2 worm cellular contexts compared by ENCODE assay signal in genomic region chrV:8130149-8130661, ce11.
TF ChIP-seq lines count a peak whose summit lies in the region.

Gene snap-1, plus strand, starts transcription at chrV:8130611.

TF ChIP-seq in whole organism, L1 larva, 84 proteins besides CTCF, POLR2A, EP300 and RAD21 (continued from another document):
- no peak for TF ChIP-seq nhr-12 (tag; optimal IDR thresholded peaks at IDR 0.05; lab: Kevin White, UChicago)
- no peak for TF ChIP-seq nhr-84 (tag; optimal IDR thresholded peaks at IDR 0.05; lab: Kevin White, UChicago)
- TF ChIP-seq pag-3 (tag; optimal IDR thresholded peaks at IDR 0.05; lab: Kevin White, UChicago; ENCODE audit: borderline replicate concordance, insufficient read depth): no peak
- peak; percentile 5 for TF ChIP-seq swsn-7 (tag; optimal IDR thresholded peaks at IDR 0.05; lab: Kevin White, UChicago)
- peak; percentile 81 for TF ChIP-seq skn-1 (tag; optimal IDR thresholded peaks at IDR 0.05; lab: Kevin White, UChicago)
- TF ChIP-seq xbp-1 (tag; optimal IDR thresholded peaks at IDR 0.05; lab: Kevin White, UChicago): peak; percentile 74
- no peak for TF ChIP-seq dsc-1 (tag; optimal IDR thresholded peaks at IDR 0.05; lab: Kevin White, UChicago)
- TF ChIP-seq egl-27 (tag; optimal IDR thresholded peaks at IDR 0.05; lab: Kevin White, UChicago): no peak
- no peak for TF ChIP-seq C34B4.2 (tag; optimal IDR thresholded peaks at IDR 0.05; lab: Kevin White, UChicago)
- no peak for TF ChIP-seq sup-37 (GFP tag; optimal IDR thresholded peaks at IDR 0.05; lab: Kevin White, UChicago)
- no peak for TF ChIP-seq F16B12.6 (tag; optimal IDR thresholded peaks at IDR 0.05; lab: Kevin White, UChicago)
- TF ChIP-seq efl-3 (GFP tag; optimal IDR thresholded peaks at IDR 0.05; lab: Kevin White, UChicago): no peak
- TF ChIP-seq lin-15B (tag; optimal IDR thresholded peaks at IDR 0.05; lab: Kevin White, UChicago): peak; percentile 52
- peak; percentile 14 for TF ChIP-seq nhr-20 (tag; optimal IDR thresholded peaks at IDR 0.05; lab: Kevin White, UChicago)
- peak in 1 of 2 experiments; percentile 17 for TF ChIP-seq mdl-1 (tag; optimal IDR thresholded peaks at IDR 0.05; lab: Kevin White, UChicago)
- no peak for TF ChIP-seq C16A3.4 (tag; optimal IDR thresholded peaks at IDR 0.05; lab: Kevin White, UChicago)
- peak; percentile 56 for TF ChIP-seq snu-23 (GFP tag; optimal IDR thresholded peaks at IDR 0.05; lab: Kevin White, UChicago)
- TF ChIP-seq dpl-1 (GFP tag; optimal IDR thresholded peaks at IDR 0.05; lab: Kevin White, UChicago): peak; percentile 14 to 52 (median 33)
- TF ChIP-seq snpc-4 (tag; optimal IDR thresholded peaks at IDR 0.05; lab: Kevin White, UChicago): peak; percentile 27
- no peak for TF ChIP-seq aly-2 (tag; optimal IDR thresholded peaks at IDR 0.05; lab: Kevin White, UChicago)
- TF ChIP-seq lsy-2 (tag; optimal IDR thresholded peaks at IDR 0.05; lab: Kevin White, UChicago): peak; percentile 45 to 49
- no peak for TF ChIP-seq nhr-11 (tag; optimal IDR thresholded peaks at IDR 0.05; lab: Kevin White, UChicago)
- no peak for TF ChIP-seq C04F5.9 (tag; optimal IDR thresholded peaks at IDR 0.05; lab: Kevin White, UChicago)
- TF ChIP-seq nhr-71 (tag; optimal IDR thresholded peaks at IDR 0.05; lab: Kevin White, UChicago): peak; percentile 70

TF ChIP-seq in whole organism, L2 larva, 48 proteins besides CTCF, POLR2A, EP300 and RAD21 (continued from another document):
- TF ChIP-seq aly-2 (tag; optimal IDR thresholded peaks at IDR 0.05; lab: Kevin White, UChicago) (peak; percentile 35), ztf-1 (GFP tag; conservative IDR thresholded peaks at IDR 0.05; lab: Robert Waterston, UW) (no peak), elt-3 (tag; optimal IDR thresholded peaks at IDR 0.05; lab: Kevin White, UChicago) (no peak), crh-2 (tag; optimal IDR thresholded peaks at IDR 0.05; lab: Kevin White, UChicago) (peak; percentile 45), mdl-1 (tag; optimal IDR thresholded peaks at IDR 0.05; lab: Kevin White, UChicago) (peak in 1 of 2 experiments; percentile 61), Y55F3AM.14 (GFP tag; optimal IDR thresholded peaks at IDR 0.05; lab: Kevin White, UChicago) (no peak), nhr-77 (tag; optimal IDR thresholded peaks at IDR 0.05; lab: Kevin White, UChicago) (no peak)
